Worm (Caenorhabditis elegans) whole organism, young adult: Measurements from ENCODE around the gene Y39A3B.8.
A peak's percentile ranks its signal among the peaks of the same experiment; 100 is the strongest.

Experiments
- B0019.2 ChIP-seq: fragments of 200-800 bp; sonication (Bioruptor generic); conservative IDR thresholded peaks from 2 replicates; pipeline ENCODE4 v1.3.6; 2022; ENCODE audit warnings: missing genetic modification reagents, missing genetic modification characterization, missing compliant biosample characterization
- B0261.1 ChIP-seq: sonication (generic microtip); optimal IDR thresholded peaks from 2 replicates; lab custom pipeline; 2016; ENCODE audit warnings: mild to moderate bottlenecking, missing genetic modification characterization, moderate library complexity, missing compliant biosample characterization
- D2030.7 ChIP-seq: fragments of 200-800 bp; sonication (Bioruptor generic); IDR thresholded peaks from 2 replicates; pipeline ENCODE4 v1.3.6; 2022; ENCODE audit warnings: missing genetic modification reagents, missing genetic modification characterization, missing compliant biosample characterization
- F10E7.11 ChIP-seq: sonication (generic microtip); optimal IDR thresholded peaks from 2 replicates; lab custom pipeline; 2017; ENCODE audit warnings: mild to moderate bottlenecking, missing genetic modification characterization, moderate library complexity, missing compliant biosample characterization
- F22D6.2 ChIP-seq: sonication (generic microtip); optimal IDR thresholded peaks from 2 replicates; lab custom pipeline; 2016; ENCODE audit warnings: mild to moderate bottlenecking, missing genetic modification characterization, missing compliant biosample characterization
- F23B12.7 ChIP-seq: sonication (generic microtip); optimal IDR thresholded peaks from 2 replicates; lab custom pipeline; 2017; ENCODE audit warnings: missing genetic modification characterization, mild to moderate bottlenecking, missing compliant biosample characterization, antibody characterized with exemption, moderate library complexity; ENCODE audit not compliant: insufficient read depth
- F33H1.4 ChIP-seq: fragments of 200-800 bp; sonication (Bioruptor generic); IDR thresholded peaks from 2 replicates; pipeline ENCODE4 v1.3.6; 2022; ENCODE audit warnings: missing genetic modification reagents, missing genetic modification characterization, missing compliant biosample characterization
- F37B4.10 ChIP-seq: fragments of 200-800 bp; sonication (Bioruptor generic); IDR thresholded peaks from 2 replicates; pipeline ENCODE4 v1.3.6; 2022; ENCODE audit warnings: missing genetic modification characterization, missing compliant biosample characterization
- F57C9.4 ChIP-seq: sonication (generic microtip); optimal IDR thresholded peaks from 2 replicates; lab custom pipeline; 2017; ENCODE audit warnings: mild to moderate bottlenecking, missing genetic modification characterization, missing compliant biosample characterization
- K12H6.12 ChIP-seq: fragments of 200-800 bp; sonication (Bioruptor generic); optimal IDR thresholded peaks from 2 replicates; lab custom pipeline; 2018; ENCODE audit warnings: mild to moderate bottlenecking, missing genetic modification characterization, missing compliant biosample characterization
- Y53F4B.3 ChIP-seq: fragments of 200-800 bp; sonication (Bioruptor generic); IDR thresholded peaks from 2 replicates; pipeline ENCODE4 v1.3.6; 2022; ENCODE audit warnings: missing genetic modification reagents, missing genetic modification characterization, missing compliant biosample characterization
- atf-7 ChIP-seq: sonication (generic microtip); optimal IDR thresholded peaks from 2 replicates; lab custom pipeline; 2017; ENCODE audit warnings: mild to moderate bottlenecking, missing genetic modification characterization, missing compliant biosample characterization
- attf-3 ChIP-seq: fragments of 200-800 bp; sonication (Bioruptor generic); conservative IDR thresholded peaks from 2 replicates; pipeline ENCODE4 v1.3.6; 2022; ENCODE audit warnings: missing genetic modification reagents, missing genetic modification characterization, missing compliant biosample characterization
- attf-5 ChIP-seq: fragments of 200-800 bp; sonication (Bioruptor generic); optimal IDR thresholded peaks from 2 replicates; lab custom pipeline; 2018; ENCODE audit warnings: mild to moderate bottlenecking, missing genetic modification characterization, missing compliant biosample characterization
- ceh-100 ChIP-seq: fragments of 200-800 bp; sonication (Bioruptor generic); IDR thresholded peaks from 2 replicates; pipeline ENCODE4 v1.3.6; 2022; ENCODE audit warnings: missing genetic modification reagents, missing genetic modification characterization, missing compliant biosample characterization
- ceh-40 ChIP-seq: fragments of 200-800 bp; sonication (Bioruptor generic); IDR thresholded peaks from 2 replicates; pipeline ENCODE4 v1.3.6; 2022; ENCODE audit warnings: missing genetic modification characterization, missing compliant biosample characterization
- ceh-91 ChIP-seq: fragments of 200-800 bp; sonication (Bioruptor generic); IDR thresholded peaks from 2 replicates; pipeline ENCODE4 v1.3.6; 2022; ENCODE audit warnings: missing genetic modification reagents, missing genetic modification characterization, missing compliant biosample characterization
- dox-1 ChIP-seq: fragments of 200-800 bp; sonication (Bioruptor generic); IDR thresholded peaks from 2 replicates; pipeline ENCODE4 v1.3.6; 2022; ENCODE audit warnings: missing genetic modification reagents, missing genetic modification characterization, missing compliant biosample characterization
- dpl-1 ChIP-seq: fragments of 150-350 bp; optimal IDR thresholded peaks from 2 replicates; lab custom pipeline; 2014; ENCODE audit warnings: missing biosample characterization, missing genetic modification reagents, missing genetic modification characterization
- egl-44 ChIP-seq: fragments of 200-800 bp; sonication (Bioruptor generic); IDR thresholded peaks from 2 replicates; pipeline ENCODE4 v1.3.6; 2022; ENCODE audit warnings: missing genetic modification reagents, missing genetic modification characterization, missing compliant biosample characterization
- ekl-4 ChIP-seq: fragments of 200-800 bp; sonication (Bioruptor generic); IDR thresholded peaks from 2 replicates; pipeline ENCODE4 v1.3.6; 2022; ENCODE audit warnings: missing genetic modification reagents, missing genetic modification characterization, missing compliant biosample characterization
- gei-17 ChIP-seq: fragments of 200-800 bp; sonication (Bioruptor generic); optimal IDR thresholded peaks from 2 replicates; lab custom pipeline; 2018; ENCODE audit warnings: mild to moderate bottlenecking, missing genetic modification characterization, missing compliant biosample characterization
- him-1 ChIP-seq: sonication (generic microtip); optimal IDR thresholded peaks from 2 replicates; lab custom pipeline; 2016; ENCODE audit warnings: missing genotype, missing genetic modification reagents, missing genetic modification characterization, missing compliant biosample characterization
- hmg-1.2 ChIP-seq: fragments of 200-800 bp; sonication (Bioruptor generic); IDR thresholded peaks from 2 replicates; pipeline ENCODE4 v1.3.6; 2022; ENCODE audit warnings: missing genetic modification reagents, missing genetic modification characterization, missing compliant biosample characterization
- hmg-20 ChIP-seq: fragments of 200-800 bp; sonication (Bioruptor generic); IDR thresholded peaks from 2 replicates; pipeline ENCODE4 v1.3.6; 2022; ENCODE audit warnings: missing genetic modification reagents, missing genetic modification characterization, missing compliant biosample characterization
- lin-35 ChIP-seq, 3 experiments: fragments of 150-350 bp in 2 of 3; sonication (generic microtip) in 1 of 3; optimal IDR thresholded peaks; 2 replicates each; lab custom pipeline; 2014 to 2018; ENCODE audit warnings: missing biosample characterization in 3 of 3, missing genetic modification characterization in 3 of 3, missing genetic modification reagents in 3 of 3
- lin-54 ChIP-seq: fragments of 200-800 bp; sonication (Bioruptor generic); optimal IDR thresholded peaks from 2 replicates; lab custom pipeline; 2018; ENCODE audit warnings: mild to moderate bottlenecking, missing genetic modification characterization, missing compliant biosample characterization
- madf-10 ChIP-seq: sonication (generic microtip); optimal IDR thresholded peaks from 2 replicates; lab custom pipeline; 2016; ENCODE audit warnings: mild to moderate bottlenecking, missing genetic modification characterization, missing compliant biosample characterization
- madf-6 ChIP-seq: fragments of 200-800 bp; sonication (Bioruptor generic); IDR thresholded peaks from 2 replicates; pipeline ENCODE4 v1.3.6; 2022; ENCODE audit warnings: missing genetic modification reagents, missing genetic modification characterization, missing compliant biosample characterization
- madf-8 ChIP-seq: fragments of 200-800 bp; sonication (Bioruptor generic); conservative IDR thresholded peaks from 2 replicates; pipeline ENCODE4 v1.3.6; 2022; ENCODE audit warnings: missing genetic modification reagents, missing genetic modification characterization, missing compliant biosample characterization
- mcd-1 ChIP-seq: fragments of 200-800 bp; sonication (Bioruptor generic); IDR thresholded peaks from 2 replicates; pipeline ENCODE4 v1.3.6; 2022; ENCODE audit warnings: missing genetic modification reagents, missing genetic modification characterization, missing compliant biosample characterization
- mes-4 ChIP-seq: sonication (generic microtip); optimal IDR thresholded peaks from 2 replicates; lab custom pipeline; 2016; ENCODE audit warnings: missing genotype, missing genetic modification characterization, missing compliant biosample characterization
- nfya-2 ChIP-seq: fragments of 200-800 bp; sonication (Bioruptor generic); IDR thresholded peaks from 2 replicates; pipeline ENCODE4 v1.3.6; 2022; ENCODE audit warnings: missing genetic modification reagents, missing genetic modification characterization, missing compliant biosample characterization
- nfyb-1 ChIP-seq: fragments of 200-800 bp; sonication (Bioruptor generic); IDR thresholded peaks from 2 replicates; pipeline ENCODE4 v1.3.6; 2022; ENCODE audit warnings: missing genetic modification reagents, missing genetic modification characterization, missing compliant biosample characterization
- nhr-90 ChIP-seq: sonication (generic microtip); optimal IDR thresholded peaks from 2 replicates; lab custom pipeline; 2016; ENCODE audit warnings: missing genotype, mild to moderate bottlenecking, missing genetic modification characterization, missing compliant biosample characterization
- pbrm-1 ChIP-seq: fragments of 200-800 bp; sonication (Bioruptor generic); IDR thresholded peaks from 2 replicates; pipeline ENCODE4 v1.3.6; 2022; ENCODE audit warnings: missing genetic modification reagents, missing genetic modification characterization, missing compliant biosample characterization
- pha-4 ChIP-seq: fragments of 150-350 bp; sonication (generic microtip); optimal IDR thresholded peaks from 2 replicates; lab custom pipeline; 2014; ENCODE audit warnings: missing biosample characterization, missing genetic modification reagents, missing genetic modification characterization
- rcor-1 ChIP-seq: fragments of 200-800 bp; sonication (Bioruptor generic); IDR thresholded peaks from 2 replicates; pipeline ENCODE4 v1.3.6; 2022; ENCODE audit warnings: missing genetic modification reagents, missing genetic modification characterization, missing compliant biosample characterization
- repo-1 ChIP-seq: sonication (generic microtip); optimal IDR thresholded peaks from 2 replicates; lab custom pipeline; 2017; ENCODE audit warnings: mild to moderate bottlenecking, missing genetic modification characterization, missing compliant biosample characterization
- snpc-1.3 ChIP-seq: sonication (generic microtip); optimal IDR thresholded peaks from 2 replicates; lab custom pipeline; 2017; ENCODE audit warnings: missing genetic modification characterization, mild to moderate bottlenecking, missing compliant biosample characterization, antibody characterized with exemption, moderate library complexity, missing genotype, missing genetic modification reagents; ENCODE audit not compliant: insufficient read depth
- snpc-3.4 ChIP-seq: sonication (generic microtip); optimal IDR thresholded peaks from 2 replicates; lab custom pipeline; 2017; ENCODE audit warnings: missing genetic modification characterization, mild to moderate bottlenecking, missing compliant biosample characterization, antibody characterized with exemption, moderate library complexity, missing genotype, missing genetic modification reagents
- tbx-9 ChIP-seq: sonication (generic microtip); optimal IDR thresholded peaks from 2 replicates; lab custom pipeline; 2016; ENCODE audit warnings: borderline replicate concordance, missing genetic modification characterization, inconsistent platforms, missing compliant biosample characterization
- unc-130 ChIP-seq: sonication (generic microtip); optimal IDR thresholded peaks from 2 replicates; lab custom pipeline; 2016; ENCODE audit warnings: missing genetic modification reagents, missing genetic modification characterization, missing compliant biosample characterization
- unc-62 ChIP-seq: fragments of 150-350 bp; optimal IDR thresholded peaks from 2 replicates; lab custom pipeline; 2014; ENCODE audit warnings: missing biosample characterization, missing genetic modification reagents, missing genetic modification characterization
- zfh-2 ChIP-seq: fragments of 200-800 bp; sonication (Bioruptor generic); conservative IDR thresholded peaks from 2 replicates; pipeline ENCODE4 v1.3.6; 2022; ENCODE audit warnings: missing genetic modification reagents, missing genetic modification characterization, missing compliant biosample characterization
- ztf-25 ChIP-seq: fragments of 200-800 bp; sonication (Bioruptor generic); IDR thresholded peaks from 2 replicates; pipeline ENCODE4 v1.3.6; 2022; ENCODE audit warnings: missing genetic modification reagents, missing genetic modification characterization, missing compliant biosample characterization
- ztf-26 ChIP-seq: sonication (generic microtip); optimal IDR thresholded peaks from 2 replicates; lab custom pipeline; 2017; ENCODE audit warnings: missing genetic modification characterization, missing compliant biosample characterization

Y39A3B.8 gene

DNA sequence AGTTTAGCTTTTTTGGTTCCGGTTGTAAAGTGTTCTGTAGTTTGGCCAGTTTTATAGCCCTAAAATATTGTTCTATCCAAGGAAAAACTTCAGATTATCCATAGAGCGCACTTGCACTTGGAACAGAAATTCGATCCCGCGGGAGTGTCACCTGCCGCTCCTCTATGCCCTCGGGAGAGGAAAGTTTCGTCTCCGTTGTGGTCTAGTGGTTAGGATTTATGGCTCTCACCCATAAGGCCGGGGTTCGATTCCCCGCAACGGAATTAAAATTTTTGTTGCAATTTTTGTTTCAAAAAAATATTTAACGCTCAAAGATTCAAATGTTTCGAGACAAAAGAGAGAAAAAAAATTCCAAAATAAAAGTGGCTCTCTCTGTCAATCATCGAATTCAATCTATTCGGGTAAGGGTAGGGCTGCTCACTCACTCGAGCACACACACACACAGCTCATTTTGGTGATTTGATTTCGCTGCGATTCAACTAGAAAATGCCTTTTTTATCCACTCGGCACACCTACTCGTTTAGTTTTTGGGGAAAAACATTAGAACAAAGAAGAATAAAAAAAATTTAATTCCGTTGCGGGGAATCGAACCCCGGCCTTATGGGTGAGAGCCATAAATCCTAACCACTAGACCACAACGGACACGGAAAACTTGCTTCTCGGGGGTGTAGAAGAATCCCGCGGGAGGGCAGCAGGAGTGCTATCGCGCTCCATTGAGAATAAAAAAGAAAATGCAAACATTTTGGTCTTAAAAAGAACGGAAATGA, 44.7 kb downstream of the Y39A3B.8 start:
- peak in 1 of 3 experiments; percentile 7 for TF ChIP-seq lin-35 (GFP tag; optimal IDR thresholded peaks at IDR 0.05; lab: Kevin White, UChicago)
- no peak for TF ChIP-seq attf-5 (GFP tag; lab: Kevin White, UChicago)
- TF ChIP-seq ceh-100 (GFP tag; lab: Robert Waterston, UW): peak; percentile 21; the same call in 1 of the 2 replicates
- TF ChIP-seq ceh-91 (GFP tag; lab: Robert Waterston, UW): peak; percentile 23; the same call in 1 of the 2 replicates
- TF ChIP-seq pbrm-1: peak; percentile 54; the same call in 1 of the 2 replicates
- TF ChIP-seq him-1: peak; percentile 63
- peak; percentile 82 for TF ChIP-seq B0261.1 (tag; lab: Kevin White, UChicago)
- TF ChIP-seq D2030.7 (GFP tag; lab: Robert Waterston, UW): peak; percentile 81
- peak; percentile 52; the same call in 1 of the 2 replicates for TF ChIP-seq dox-1 (GFP tag; lab: Robert Waterston, UW)
- peak; percentile 69; the same call in 1 of the 2 replicates for TF ChIP-seq ztf-25 (GFP tag; lab: Robert Waterston, UW)
- peak; percentile 39; the same call in 1 of the 2 replicates for TF ChIP-seq nfyb-1 (GFP tag; lab: Robert Waterston, UW)
- 0 out of 2 replicates have a peak, but pooled peaks have one; percentile 15 for TF ChIP-seq F37B4.10 (GFP tag; lab: Robert Waterston, UW)
- TF ChIP-seq F10E7.11: no peak
- peak; percentile 48; the same call in 1 of the 2 replicates for TF ChIP-seq B0019.2 (GFP tag; lab: Robert Waterston, UW)
- peak; percentile 57 for TF ChIP-seq lin-54 (GFP tag; lab: Kevin White, UChicago)
- TF ChIP-seq F33H1.4 (GFP tag; lab: Robert Waterston, UW): peak; percentile 45
- peak; percentile 23; the same call in 1 of the 2 replicates for TF ChIP-seq Y53F4B.3 (GFP tag; lab: Robert Waterston, UW)
- peak; percentile 72 for TF ChIP-seq hmg-1.2
- TF ChIP-seq mes-4: no peak
- peak; percentile 97 for TF ChIP-seq mcd-1 (GFP tag; lab: Robert Waterston, UW)
- TF ChIP-seq ztf-26: no peak
- TF ChIP-seq ekl-4 (GFP tag; lab: Robert Waterston, UW): no peak; the same call in 1 of the 2 replicates
- 0 out of 2 replicates have a peak, but pooled peaks have one; percentile 7 for TF ChIP-seq madf-8 (GFP tag; lab: Robert Waterston, UW)
- TF ChIP-seq hmg-20 (GFP tag; lab: Robert Waterston, UW): peak; percentile 72; the same call in 1 of the 2 replicates
- TF ChIP-seq F22D6.2: no peak
- TF ChIP-seq repo-1 (tag; lab: Kevin White, UChicago): peak; percentile 35
- TF ChIP-seq ceh-40: peak; percentile 68; the same call in 1 of the 2 replicates
- TF ChIP-seq dpl-1 (GFP tag; lab: Kevin White, UChicago): no peak
- peak; percentile 60; the same call in 1 of the 2 replicates for TF ChIP-seq egl-44 (GFP tag; lab: Robert Waterston, UW)
- TF ChIP-seq attf-3: peak; percentile 60
- no peak for TF ChIP-seq unc-62 (GFP tag; lab: Kevin White, UChicago)
- peak; percentile 70 for TF ChIP-seq madf-6 (GFP tag; lab: Robert Waterston, UW)
- TF ChIP-seq atf-7: no peak
- TF ChIP-seq madf-10: peak; percentile 13
- TF ChIP-seq snpc-1.3 (tag; lab: Kevin White, UChicago): peak; percentile 61
- TF ChIP-seq tbx-9 (tag; lab: Kevin White, UChicago): no peak
- TF ChIP-seq gei-17 (GFP tag; lab: Kevin White, UChicago): no peak
- TF ChIP-seq pha-4 (tag; lab: Kevin White, UChicago): no peak
- peak; percentile 75 for TF ChIP-seq F23B12.7 (tag; lab: Kevin White, UChicago)
- TF ChIP-seq nfya-2 (GFP tag; lab: Robert Waterston, UW): no peak
- peak; percentile 37 for TF ChIP-seq nhr-90
- TF ChIP-seq unc-130: no peak
- peak; percentile 61 for TF ChIP-seq rcor-1 (GFP tag; lab: Robert Waterston, UW)
- no peak for TF ChIP-seq F57C9.4
- no peak for TF ChIP-seq zfh-2 (GFP tag; lab: Robert Waterston, UW)
- no peak for TF ChIP-seq K12H6.12 (tag; lab: Kevin White, UChicago)
- peak; percentile 68 for TF ChIP-seq snpc-3.4 (tag; lab: Kevin White, UChicago)
